Fruit fly (Drosophila melanogaster) whole organism, prepupa: ENCODE measurements around the gene lds.

Experiments
- Blimp-1 ChIP-seq: fragments of 200-800 bp; sonication (Bioruptor generic); optimal IDR thresholded peaks from 3 replicates; lab custom pipeline; 2017; ENCODE audit warnings: missing biosample characterization, missing genetic modification characterization, mild to moderate bottlenecking, moderate library complexity, missing genetic modification reagents
- CG10669 ChIP-seq: fragments of 200-800 bp; sonication (Bioruptor generic); optimal IDR thresholded peaks from 3 replicates; lab custom pipeline; 2018; ENCODE audit warnings: missing biosample characterization, mild to moderate bottlenecking, missing genetic modification characterization, moderate library complexity
- CG11762 ChIP-seq: fragments of 200-800 bp; sonication (Bioruptor generic); optimal IDR thresholded peaks from 3 replicates; lab custom pipeline; 2016; ENCODE audit warnings: missing biosample characterization, missing genetic modification characterization; ENCODE audit not compliant: insufficient read depth
- CG15336 ChIP-seq: fragments of 200-800 bp; sonication (Bioruptor generic); IDR thresholded peaks from 2 replicates; pipeline ENCODE4 v1.3.6; 2022; ENCODE audit warnings: missing biosample characterization, missing genetic modification characterization
- CG16779 ChIP-seq: fragments of 200-800 bp; sonication (Bioruptor generic); optimal IDR thresholded peaks from 3 replicates; lab custom pipeline; 2017; ENCODE audit warnings: missing biosample characterization, mild to moderate bottlenecking, missing genetic modification characterization
- CG3032 ChIP-seq: fragments of 200-800 bp; optimal IDR thresholded peaks from 2 replicates; lab custom pipeline; 2019; ENCODE audit warnings: missing biosample characterization, mild to moderate bottlenecking, missing genetic modification characterization, moderate library complexity
- CG31627 ChIP-seq: fragments of 200-800 bp; sonication (Bioruptor generic); optimal IDR thresholded peaks from 3 replicates; lab custom pipeline; 2016; ENCODE audit warnings: missing biosample characterization, missing genetic modification characterization
- CG3919 ChIP-seq: fragments of 200-800 bp; sonication (Bioruptor generic); optimal IDR thresholded peaks from 3 replicates; lab custom pipeline; 2016; ENCODE audit warnings: missing biosample characterization, missing genetic modification characterization
- CG6163 ChIP-seq: fragments of 200-800 bp; sonication (Bioruptor generic); IDR thresholded peaks from 3 replicates; pipeline ENCODE4 v1.3.6; 2022; ENCODE audit warnings: missing biosample characterization, missing genetic modification characterization
- CG6808 ChIP-seq: fragments of 200-800 bp; sonication (Bioruptor generic); optimal IDR thresholded peaks from 3 replicates; lab custom pipeline; 2017; ENCODE audit warnings: missing biosample characterization, missing genetic modification characterization, mild to moderate bottlenecking, moderate library complexity, missing genetic modification reagents
- CG7368 ChIP-seq: fragments of 200-800 bp; sonication (Bioruptor generic); optimal IDR thresholded peaks from 3 replicates; lab custom pipeline; 2016; ENCODE audit warnings: missing biosample characterization, missing genetic modification characterization
- CG8119 ChIP-seq: fragments of 200-800 bp; sonication (Bioruptor generic); IDR thresholded peaks from 3 replicates; pipeline ENCODE4 v1.3.6; 2022; ENCODE audit warnings: missing biosample characterization, missing genetic modification characterization
- CG8319 ChIP-seq: fragments of 200-800 bp; sonication (Bioruptor generic); optimal IDR thresholded peaks from 3 replicates; lab custom pipeline; 2016; ENCODE audit warnings: missing biosample characterization, missing genetic modification characterization
- CG8632 ChIP-seq: fragments of 200-800 bp; sonication (Bioruptor generic); optimal IDR thresholded peaks from 3 replicates; lab custom pipeline; 2016; ENCODE audit warnings: missing biosample characterization, missing genetic modification characterization
- Eip93F ChIP-seq: fragments of 200-800 bp; sonication (Bioruptor generic); optimal IDR thresholded peaks from 2 replicates; lab custom pipeline; 2016; ENCODE audit warnings: missing biosample characterization, mild to moderate bottlenecking, missing genetic modification characterization
- Ets96B ChIP-seq: fragments of 200-800 bp; optimal IDR thresholded peaks from 2 replicates; lab custom pipeline; 2019; ENCODE audit warnings: missing biosample characterization, mild to moderate bottlenecking, missing genetic modification characterization, moderate library complexity
- Hr38 ChIP-seq: sonication (Bioruptor generic); optimal IDR thresholded peaks from 2 replicates; lab custom pipeline; 2016; ENCODE audit warnings: missing biosample characterization, missing genetic modification characterization
- Met ChIP-seq: fragments of 200-800 bp; sonication (Bioruptor generic); optimal IDR thresholded peaks from 3 replicates; lab custom pipeline; 2016; ENCODE audit warnings: missing biosample characterization, missing genetic modification characterization
- OdsH ChIP-seq: fragments of 200-800 bp; sonication (Bioruptor generic); optimal IDR thresholded peaks from 3 replicates; lab custom pipeline; 2016; ENCODE audit warnings: missing biosample characterization, missing genetic modification characterization
- Smox ChIP-seq: fragments of 200-800 bp; sonication (Bioruptor generic); optimal IDR thresholded peaks from 3 replicates; lab custom pipeline; 2016; ENCODE audit warnings: missing biosample characterization, missing genetic modification characterization
- Sox102F ChIP-seq: fragments of 200-800 bp; sonication (Bioruptor generic); optimal IDR thresholded peaks from 2 replicates; lab custom pipeline; 2016; ENCODE audit warnings: missing biosample characterization, mild to moderate bottlenecking, missing genetic modification characterization
- Sox14 ChIP-seq: fragments of 200-800 bp; sonication (Bioruptor generic); optimal IDR thresholded peaks from 3 replicates; lab custom pipeline; 2016; ENCODE audit warnings: missing biosample characterization, missing genetic modification characterization
- Sox15 ChIP-seq: fragments of 200-800 bp; sonication (Bioruptor generic); optimal IDR thresholded peaks from 3 replicates; lab custom pipeline; 2016; ENCODE audit warnings: missing biosample characterization, missing genetic modification characterization
- achi ChIP-seq: fragments of 200-800 bp; sonication (Bioruptor generic); optimal IDR thresholded peaks from 3 replicates; lab custom pipeline; 2016; ENCODE audit warnings: missing biosample characterization, missing genetic modification characterization
- cyc ChIP-seq: fragments of 200-800 bp; sonication (Bioruptor generic); optimal IDR thresholded peaks from 3 replicates; lab custom pipeline; 2016; ENCODE audit warnings: missing biosample characterization, missing genetic modification characterization
- dac ChIP-seq: fragments of 200-800 bp; sonication (Bioruptor generic); optimal IDR thresholded peaks from 2 replicates; lab custom pipeline; 2017; ENCODE audit warnings: missing biosample characterization, mild to moderate bottlenecking, missing genetic modification characterization
- dsx ChIP-seq: fragments of 200-800 bp; optimal IDR thresholded peaks from 3 replicates; lab custom pipeline; 2019; ENCODE audit warnings: missing biosample characterization, mild to moderate bottlenecking, missing genetic modification characterization, moderate library complexity; ENCODE audit not compliant: poor library complexity, severe bottlenecking
- eg ChIP-seq: fragments of 200-800 bp; sonication (Bioruptor generic); IDR thresholded peaks from 3 replicates; pipeline ENCODE4 v1.3.6; 2022; ENCODE audit warnings: missing biosample characterization, missing genetic modification characterization
- esn ChIP-seq: fragments of 200-800 bp; sonication (Bioruptor generic); optimal IDR thresholded peaks from 2 replicates; lab custom pipeline; 2016; ENCODE audit warnings: missing biosample characterization, mild to moderate bottlenecking, missing genetic modification characterization, moderate library complexity
- fd59A ChIP-seq: fragments of 200-800 bp; sonication (Bioruptor generic); optimal IDR thresholded peaks from 2 replicates; lab custom pipeline; 2017; ENCODE audit warnings: missing biosample characterization, mild to moderate bottlenecking, missing genetic modification characterization, missing genetic modification reagents
- lz ChIP-seq: fragments of 200-800 bp; sonication (Bioruptor generic); optimal IDR thresholded peaks from 3 replicates; lab custom pipeline; 2016; ENCODE audit warnings: missing biosample characterization, missing genetic modification characterization
- net ChIP-seq: fragments of 200-800 bp; sonication (Bioruptor generic); optimal IDR thresholded peaks from 3 replicates; lab custom pipeline; 2016; ENCODE audit warnings: missing biosample characterization, missing genetic modification characterization
- pdm3 ChIP-seq: fragments of 200-800 bp; sonication (Bioruptor generic); optimal IDR thresholded peaks from 3 replicates; lab custom pipeline; 2016; ENCODE audit warnings: missing biosample characterization, missing genetic modification characterization
- salr ChIP-seq, 2 experiments: fragments of 200-800 bp; sonication (Bioruptor generic); optimal IDR thresholded peaks; 3 replicates each; lab custom pipeline; 2016 to 2018; ENCODE audit warnings: missing biosample characterization in 2 of 2, missing genetic modification characterization in 2 of 2, mild to moderate bottlenecking in 1 of 2
- spab ChIP-seq: fragments of 200-800 bp; sonication (Bioruptor generic); optimal IDR thresholded peaks from 2 replicates; lab custom pipeline; 2017; ENCODE audit warnings: missing biosample characterization, mild to moderate bottlenecking, missing genetic modification characterization, missing genetic modification reagents
- svp ChIP-seq: fragments of 200-800 bp; sonication (Bioruptor generic); peaks from one replicate; lab custom pipeline; 2016; ENCODE audit warnings: missing biosample characterization, missing genetic modification characterization
- vri ChIP-seq: fragments of 200-800 bp; sonication (Bioruptor generic); optimal IDR thresholded peaks from 3 replicates; lab custom pipeline; 2016; ENCODE audit warnings: missing biosample characterization, mild to moderate bottlenecking, missing genetic modification characterization

The lds gene

dm6 chr3R:7911482-7911881 is 8.7 kb upstream of the lds start, which contains the start of gene Prat:
TSS of gene Prat (minus strand) at chr3R:7911779.
- TF ChIP-seq esn (GFP tag; lab: Kevin White, UChicago) (peak; percentile 0), dsx (GFP tag; lab: Kevin White, UChicago) (no peak), net (GFP tag; lab: Kevin White, UChicago) (no peak), vri (GFP tag; lab: Kevin White, UChicago) (no peak), svp (GFP tag; lab: Kevin White, UChicago) (peak; percentile 79), Met (no peak)
- TF ChIP-seq, all 60 proteins: peak for 2

dm6 chr3R:7913139-7913538 is 7.1 kb upstream of the lds start, which contains the start of gene Rfk:
TSS of gene Rfk (minus strand) at chr3R:7913290.
- no peak for TF ChIP-seq fd59A
- peak; percentile 40 for TF ChIP-seq cyc (GFP tag; lab: Kevin White, UChicago)
- peak; percentile 44 for TF ChIP-seq CG31627 (GFP tag; lab: Kevin White, UChicago)
- peak; percentile 31; the same call in 1 of the 2 replicates for TF ChIP-seq CG15336 (GFP tag; lab: Robert Waterston, UW)
- no peak for TF ChIP-seq CG11762 (GFP tag; lab: Kevin White, UChicago)
- peak; percentile 10 for TF ChIP-seq CG3032 (tag; lab: Kevin White, UChicago)
- peak; percentile 16; the same call in 1 of the 3 replicates for TF ChIP-seq CG6163 (GFP tag; lab: Robert Waterston, UW)
- no peak for TF ChIP-seq dac (GFP tag; lab: Kevin White, UChicago)
- TF ChIP-seq esn (GFP tag; lab: Kevin White, UChicago): peak; percentile 55
- TF ChIP-seq net (GFP tag; lab: Kevin White, UChicago): no peak
- TF ChIP-seq achi (GFP tag; lab: Kevin White, UChicago): peak; percentile 80
- peak; percentile 45 for TF ChIP-seq lz
- TF ChIP-seq salr (GFP tag; optimal IDR thresholded peaks at IDR 0.05; lab: Kevin White, UChicago): no peak
- no peak for TF ChIP-seq spab (GFP tag; lab: Kevin White, UChicago)
- no peak for TF ChIP-seq CG8319 (GFP tag; lab: Kevin White, UChicago)
- TF ChIP-seq Smox (GFP tag; lab: Kevin White, UChicago): no peak
- TF ChIP-seq CG8632: no peak
- no peak for TF ChIP-seq CG6808 (GFP tag; lab: Kevin White, UChicago)
- TF ChIP-seq CG16779 (tag; lab: Kevin White, UChicago): no peak
- TF ChIP-seq, all 60 proteins: peak for 8

dm6 chr3R:7913551-7913950 is 6.7 kb upstream of the lds start, which contains the start of gene kipf:
TSS of gene kipf (plus strand) at chr3R:7913851.
- TF ChIP-seq CG15336 (GFP tag; lab: Robert Waterston, UW) (0 out of 2 replicates have a peak, but pooled peaks have one; percentile 4), eg (no peak)

- TF ChIP-seq Blimp-1 (GFP tag; lab: Kevin White, UChicago) (no peak), CG8632 (no peak), svp (GFP tag; lab: Kevin White, UChicago) (no peak), Sox15 (GFP tag; lab: Kevin White, UChicago) (no peak), OdsH (no peak), fd59A (no peak), Sox14 (GFP tag; lab: Kevin White, UChicago) (no peak), pdm3 (no peak), CG6808 (GFP tag; lab: Kevin White, UChicago) (no peak), Eip93F (GFP tag; lab: Kevin White, UChicago) (no peak), CG3032 (tag; lab: Kevin White, UChicago) (no peak), CG7368 (GFP tag; lab: Kevin White, UChicago) (no peak), CG10669 (no peak), CG3919 (no peak), CG16779 (tag; lab: Kevin White, UChicago) (no peak), Hr38 (no peak), vri (GFP tag; lab: Kevin White, UChicago) (no peak), Sox102F (GFP tag; lab: Kevin White, UChicago) (no peak), CG8119 (GFP tag; lab: Robert Waterston, UW) (no peak), Ets96B (no peak)
Observed at dm6 chr3R:7926354-7926753, 6.1 kb downstream of the lds start.
